Worm (Caenorhabditis elegans) whole organism, late embryonic: ENCODE results near the gene frpr-11.

Source experiments
- C38D4.7 ChIP-seq: fragments of 200-800 bp; sonication (Bioruptor generic); optimal IDR thresholded peaks from 2 replicates; lab custom pipeline; 2018; ENCODE audit warnings: mild to moderate bottlenecking, missing genetic modification characterization, moderate library complexity, missing compliant biosample characterization
- K02D7.2 ChIP-seq: sonication (generic microtip); optimal IDR thresholded peaks from 2 replicates; lab custom pipeline; 2017; ENCODE audit warnings: mild to moderate bottlenecking, missing genetic modification characterization, missing compliant biosample characterization
- ama-1 ChIP-seq: fragments of 150-350 bp; optimal IDR thresholded peaks from 2 replicates; lab custom pipeline; 2014
- ceh-18 ChIP-seq: sonication (generic microtip); optimal IDR thresholded peaks from 2 replicates; lab custom pipeline; 2016; ENCODE audit warnings: missing genetic modification characterization, missing compliant biosample characterization
- ceh-2 ChIP-seq: sonication (generic microtip); optimal IDR thresholded peaks from 2 replicates; lab custom pipeline; 2016; ENCODE audit warnings: missing genotype, missing genetic modification characterization, missing compliant biosample characterization
- ceh-22 ChIP-seq: sonication (generic microtip); optimal IDR thresholded peaks from 2 replicates; lab custom pipeline; 2017; ENCODE audit warnings: missing biosample characterization, missing genetic modification characterization
- ceh-24 ChIP-seq: sonication (generic microtip); optimal IDR thresholded peaks from 2 replicates; lab custom pipeline; 2016; ENCODE audit warnings: mild to moderate bottlenecking, missing genetic modification characterization, missing compliant biosample characterization
- ceh-48 ChIP-seq: sonication (generic microtip); optimal IDR thresholded peaks from 2 replicates; lab custom pipeline; 2016; ENCODE audit warnings: missing genetic modification characterization, inconsistent platforms, missing compliant biosample characterization
- ceh-9 ChIP-seq: sonication (generic microtip); optimal IDR thresholded peaks from 2 replicates; lab custom pipeline; 2016; ENCODE audit warnings: mild to moderate bottlenecking, missing genetic modification characterization, inconsistent platforms, missing compliant biosample characterization
- dmd-4 ChIP-seq: sonication (generic microtip); optimal IDR thresholded peaks from 2 replicates; lab custom pipeline; 2016; ENCODE audit warnings: borderline replicate concordance, missing genetic modification characterization, missing compliant biosample characterization
- dve-1 ChIP-seq: sonication (generic microtip); optimal IDR thresholded peaks from 2 replicates; lab custom pipeline; 2017; ENCODE audit warnings: antibody characterized with exemption, mild to moderate bottlenecking, missing genetic modification characterization, missing compliant biosample characterization
- elt-2 ChIP-seq: sonication (generic microtip); optimal IDR thresholded peaks from 2 replicates; lab custom pipeline; 2016; ENCODE audit warnings: missing genetic modification reagents, missing genetic modification characterization, missing compliant biosample characterization
- elt-4 ChIP-seq: sonication (generic microtip); optimal IDR thresholded peaks from 2 replicates; lab custom pipeline; 2016; ENCODE audit warnings: missing genetic modification characterization, missing compliant biosample characterization
- ets-4 ChIP-seq: sonication (generic microtip); optimal IDR thresholded peaks from 2 replicates; lab custom pipeline; 2016; ENCODE audit warnings: missing genetic modification characterization, missing compliant biosample characterization
- fkh-6 ChIP-seq: sonication (generic microtip); optimal IDR thresholded peaks from 2 replicates; lab custom pipeline; 2016; ENCODE audit warnings: missing genetic modification characterization, missing compliant biosample characterization
- hlh-13 ChIP-seq: fragments of 200-800 bp; sonication (Bioruptor generic); optimal IDR thresholded peaks from 2 replicates; lab custom pipeline; 2018; ENCODE audit warnings: mild to moderate bottlenecking, missing genetic modification characterization, missing compliant biosample characterization
- hlh-15 ChIP-seq: sonication (generic microtip); optimal IDR thresholded peaks from 2 replicates; lab custom pipeline; 2016; ENCODE audit warnings: missing genetic modification characterization, missing compliant biosample characterization
- hlh-30 ChIP-seq: sonication (generic microtip); optimal IDR thresholded peaks from 2 replicates; lab custom pipeline; 2017; ENCODE audit warnings: antibody characterized with exemption, missing genetic modification characterization, missing compliant biosample characterization; ENCODE audit not compliant: insufficient read depth
- lim-6 ChIP-seq: sonication (generic microtip); optimal IDR thresholded peaks from 2 replicates; lab custom pipeline; 2016; ENCODE audit warnings: missing genetic modification characterization, missing compliant biosample characterization
- lin-11 ChIP-seq: fragments of 200-800 bp; sonication (Bioruptor generic); optimal IDR thresholded peaks from 2 replicates; lab custom pipeline; 2018; ENCODE audit warnings: mild to moderate bottlenecking, missing genetic modification characterization, missing compliant biosample characterization
- madf-2 ChIP-seq: sonication (generic microtip); optimal IDR thresholded peaks from 2 replicates; lab custom pipeline; 2017; ENCODE audit warnings: missing genetic modification characterization, missing compliant biosample characterization
- mec-3 ChIP-seq: sonication (generic microtip); optimal IDR thresholded peaks from 2 replicates; lab custom pipeline; 2016; ENCODE audit warnings: borderline replicate concordance, missing genetic modification characterization, missing compliant biosample characterization
- nfya-1 ChIP-seq: sonication (generic microtip); optimal IDR thresholded peaks from 2 replicates; lab custom pipeline; 2017; ENCODE audit warnings: missing genetic modification characterization, mild to moderate bottlenecking, missing compliant biosample characterization, antibody characterized with exemption, moderate library complexity
- nhr-232 ChIP-seq: sonication (generic microtip); optimal IDR thresholded peaks from 2 replicates; lab custom pipeline; 2016; ENCODE audit warnings: missing genetic modification characterization, missing compliant biosample characterization
- npax-4 ChIP-seq: sonication (generic microtip); optimal IDR thresholded peaks from 2 replicates; lab custom pipeline; 2016; ENCODE audit warnings: missing genetic modification characterization, missing compliant biosample characterization
- pat-9 ChIP-seq: fragments of 200-800 bp; sonication (Bioruptor generic); optimal IDR thresholded peaks from 2 replicates; lab custom pipeline; 2018; ENCODE audit warnings: mild to moderate bottlenecking, missing genetic modification characterization, moderate library complexity, missing compliant biosample characterization
- pax-1 ChIP-seq: fragments of 150-350 bp; optimal IDR thresholded peaks from 2 replicates; lab custom pipeline; 2014; ENCODE audit warnings: missing biosample characterization, missing genetic modification characterization
- pha-4 ChIP-seq: fragments of 150-350 bp; optimal IDR thresholded peaks from 2 replicates; lab custom pipeline; 2018; ENCODE audit warnings: missing biosample characterization, missing genetic modification reagents, missing genetic modification characterization
- pros-1 ChIP-seq: fragments of 150-350 bp; optimal IDR thresholded peaks from 2 replicates; lab custom pipeline; 2014; ENCODE audit warnings: missing biosample characterization, missing genetic modification reagents, missing genetic modification characterization
- ref-2 ChIP-seq: sonication (generic microtip); optimal IDR thresholded peaks from 2 replicates; lab custom pipeline; 2016; ENCODE audit warnings: missing genetic modification characterization, missing compliant biosample characterization
- rnt-1 ChIP-seq: sonication (generic microtip); optimal IDR thresholded peaks from 2 replicates; lab custom pipeline; 2016; ENCODE audit warnings: missing genetic modification characterization, missing compliant biosample characterization
- syd-9 ChIP-seq: sonication (generic microtip); optimal IDR thresholded peaks from 2 replicates; lab custom pipeline; 2016; ENCODE audit warnings: mild to moderate bottlenecking, missing genetic modification characterization, moderate library complexity, missing compliant biosample characterization
- ttx-3 ChIP-seq: sonication (generic microtip); optimal IDR thresholded peaks from 2 replicates; lab custom pipeline; 2016; ENCODE audit warnings: missing genetic modification reagents, missing genetic modification characterization, missing compliant biosample characterization
- unc-3 ChIP-seq, 2 experiments: fragments of 200-800 bp in 1 of 2; sonication (Bioruptor generic) in 1 of 2; sonication (generic microtip) in 1 of 2; conservative IDR thresholded peaks in 1 of 2; optimal IDR thresholded peaks in 1 of 2; 2 replicates each; pipeline versions ENCODE4 v1.3.6 to Lab custom; 2016 to 2022; ENCODE audit warnings: missing compliant biosample characterization in 2 of 2, missing genetic modification characterization in 2 of 2, missing genetic modification reagents in 1 of 2
- unc-55 ChIP-seq: sonication (generic microtip); optimal IDR thresholded peaks from 2 replicates; lab custom pipeline; 2017; ENCODE audit warnings: missing biosample characterization, missing genetic modification reagents, missing genetic modification characterization
- unc-86 ChIP-seq: sonication (generic microtip); optimal IDR thresholded peaks from 2 replicates; lab custom pipeline; 2016; ENCODE audit warnings: missing genetic modification characterization, missing compliant biosample characterization
- ztf-16 ChIP-seq: sonication (generic microtip); optimal IDR thresholded peaks from 2 replicates; lab custom pipeline; 2017; ENCODE audit warnings: missing genetic modification characterization, missing compliant biosample characterization

Gene frpr-11

ce11 chrV:8936791-8937475 lies 29.9 kb downstream of the frpr-11 start:
- no peak for TF ChIP-seq ceh-24 (tag; lab: Kevin White, UChicago)
- TF ChIP-seq unc-55 = peak; percentile 28
- TF ChIP-seq, all 69 proteins: peak for 1

- no peak for TF ChIP-seq mec-3
- TF ChIP-seq ceh-22 = no peak
- no peak for TF ChIP-seq syd-9
- no peak for TF ChIP-seq ceh-48
- no peak for TF ChIP-seq lin-11 (tag; lab: Kevin White, UChicago)
- TF ChIP-seq hlh-30 (tag; lab: Kevin White, UChicago) = no peak
- TF ChIP-seq pax-1 (tag; lab: Kevin White, UChicago) = no peak
- TF ChIP-seq ztf-16 (tag; lab: Kevin White, UChicago) = no peak
- TF ChIP-seq, all 69 proteins: peak for 0
Measured at ce11 chrV:8937476-8938249, 30.7 kb downstream of the frpr-11 start.

- TF ChIP-seq elt-2 (tag; lab: Kevin White, UChicago) (no peak), npax-4 (tag; lab: Kevin White, UChicago) (no peak), nfya-1 (tag; lab: Kevin White, UChicago) (no peak), lim-6 (tag; lab: Kevin White, UChicago) (no peak), elt-4 (tag; lab: Kevin White, UChicago) (no peak), K02D7.2 (no peak), nhr-232 (no peak), dve-1 (tag; lab: Kevin White, UChicago) (no peak), dmd-4 (no peak), hlh-15 (tag; lab: Kevin White, UChicago) (no peak), pha-4 (no peak), lin-11 (tag; lab: Kevin White, UChicago) (no peak)
Measured at ce11 chrV:8938445-8938844, 31.4 kb downstream of the frpr-11 start.

ce11 chrV:8938943-8939342 lies 31.9 kb downstream of the frpr-11 start:
- TF ChIP-seq ama-1 (lab: Kevin White, UChicago) (no peak), hlh-15 (tag; lab: Kevin White, UChicago) (no peak), ref-2 (tag; lab: Kevin White, UChicago) (no peak), unc-3 (GFP tag; conservative IDR thresholded peaks at IDR 0.05; lab: Robert Waterston, UW) (no peak), unc-3 (tag; optimal IDR thresholded peaks at IDR 0.05; lab: Kevin White, UChicago) (no peak), pros-1 (tag; lab: Kevin White, UChicago) (no peak), hlh-13 (GFP tag; lab: Kevin White, UChicago) (no peak), ets-4 (tag; lab: Kevin White, UChicago) (no peak), fkh-6 (tag; lab: Kevin White, UChicago) (no peak), C38D4.7 (GFP tag; lab: Kevin White, UChicago) (no peak), unc-86 (tag; lab: Kevin White, UChicago) (no peak), pha-4 (no peak), ceh-22 (no peak), ceh-48 (no peak), rnt-1 (tag; lab: Kevin White, UChicago) (no peak)
- TF ChIP-seq, all 69 proteins: peak for 0

ce11 chrV:8939424-8940065 lies 32.5 kb downstream of the frpr-11 start:
- TF ChIP-seq ceh-9 (tag; lab: Kevin White, UChicago) (no peak), ttx-3 (tag; lab: Kevin White, UChicago) (no peak), syd-9 (no peak), ceh-2 (tag; lab: Kevin White, UChicago) (no peak), pax-1 (tag; lab: Kevin White, UChicago) (no peak), hlh-15 (tag; lab: Kevin White, UChicago) (no peak), unc-55 (no peak), ceh-18 (tag; lab: Kevin White, UChicago) (no peak), pat-9 (tag; lab: Kevin White, UChicago) (no peak), unc-86 (tag; lab: Kevin White, UChicago) (no peak), madf-2 (tag; lab: Kevin White, UChicago) (no peak), fkh-6 (tag; lab: Kevin White, UChicago) (no peak)
- TF ChIP-seq, all 69 proteins: peak for 0
